Fruit fly (Drosophila melanogaster): ENCODE measurements around the gene CG11449.

Gene CG11449

DNA sequence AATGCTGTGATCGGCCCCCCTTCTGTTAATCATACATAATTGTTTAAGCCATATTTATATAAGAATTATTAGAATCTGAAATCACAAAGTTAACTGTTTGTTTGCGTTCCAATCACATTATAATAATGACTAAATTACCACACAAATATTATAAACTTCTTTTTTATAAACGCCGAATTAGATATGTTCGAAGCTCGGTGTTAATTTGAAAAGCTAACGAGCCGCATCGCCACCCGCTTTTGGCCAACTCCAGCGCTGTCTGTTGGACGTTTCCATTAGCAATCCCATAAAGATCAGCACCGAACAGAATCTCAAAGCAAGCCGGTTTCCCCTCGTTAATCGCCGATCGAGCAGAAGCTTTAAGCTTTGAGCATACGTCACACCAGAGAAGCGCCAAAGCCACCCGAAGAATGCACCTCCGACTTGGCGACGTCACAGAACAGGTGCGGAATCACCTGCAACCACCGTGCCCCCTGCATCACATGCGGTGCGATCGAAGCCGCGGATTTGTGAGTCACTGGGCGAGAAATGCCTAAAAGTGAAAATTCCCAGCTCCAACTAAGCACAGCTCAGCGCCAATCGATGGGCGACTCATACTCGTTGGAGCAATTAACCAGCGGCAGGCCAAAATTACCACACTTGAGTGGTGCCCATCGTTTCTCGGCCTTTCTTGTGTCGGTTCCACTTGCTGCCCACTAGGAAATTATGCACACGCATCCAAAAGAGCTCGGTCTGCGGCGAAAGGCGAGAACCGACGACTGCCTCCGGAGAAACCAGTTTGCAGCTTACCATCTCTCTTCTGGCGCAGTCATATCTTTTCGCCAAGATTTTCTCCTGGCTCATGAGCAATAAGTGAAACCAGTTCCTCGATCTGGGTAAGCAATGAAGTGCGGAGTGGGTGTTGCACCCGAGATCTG lies 11.6 kb downstream of the CG11449 start, which contains the start of gene CG11438:
TSS of gene CG11438 (plus strand) at position 134 of the 917 bp plus-strand sequence.
- no peak for TF ChIP-seq noc (tag; optimal IDR thresholded peaks at IDR 0.05)

DNA sequence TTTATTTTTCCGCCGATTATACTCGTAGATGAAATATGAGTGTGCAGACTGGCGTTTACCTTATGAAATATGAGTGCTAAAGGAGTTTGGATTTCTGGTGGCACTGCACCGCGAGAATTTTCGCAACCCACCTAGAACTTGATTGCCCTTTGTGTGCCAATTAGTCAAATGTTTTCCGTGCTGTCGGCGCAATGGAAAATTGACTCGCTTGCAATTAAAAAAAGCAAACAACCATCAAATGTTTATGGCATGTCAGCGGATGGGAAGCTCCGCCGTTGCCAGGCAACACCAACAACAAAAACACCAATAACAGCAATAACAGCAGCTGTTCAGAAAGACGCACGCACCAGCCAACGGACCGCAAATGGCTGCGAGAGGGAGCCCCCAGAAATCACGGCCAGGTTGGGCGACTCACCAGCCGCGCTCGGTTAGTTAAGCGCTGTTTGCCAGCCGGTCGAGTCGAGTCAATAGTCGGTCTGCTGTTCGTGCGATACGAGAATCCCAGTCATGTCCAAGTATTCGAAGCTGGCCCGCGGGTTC lies 12.3 kb downstream of the CG11449 start:
- no peak for TF ChIP-seq noc (tag; optimal IDR thresholded peaks at IDR 0.05)

DNA sequence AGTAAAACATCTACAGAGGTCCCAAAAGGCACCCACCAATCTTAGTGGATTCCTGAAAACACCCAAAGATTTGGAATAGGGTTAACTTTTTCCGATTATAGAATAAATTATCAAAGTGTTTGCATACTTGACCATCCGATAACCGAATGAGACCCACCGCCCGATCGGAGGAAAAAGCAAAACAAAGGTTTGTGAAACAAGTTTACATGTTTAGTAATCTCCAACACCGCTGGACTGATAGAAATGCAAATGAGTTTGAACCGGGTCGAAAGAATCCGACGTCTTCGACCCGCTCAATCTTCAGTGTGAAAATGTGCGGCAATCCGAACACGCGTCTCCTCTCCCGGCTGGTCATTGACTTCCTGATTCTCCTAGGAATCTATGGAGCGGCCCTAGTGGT lies 14.4 kb downstream of the CG11449 start, which contains the start of gene CG11437:
TSS of gene CG11437 (plus strand) at position 301 of the 400 bp plus-strand sequence.
- TF ChIP-seq noc (tag; optimal IDR thresholded peaks at IDR 0.05) = no peak

DNA sequence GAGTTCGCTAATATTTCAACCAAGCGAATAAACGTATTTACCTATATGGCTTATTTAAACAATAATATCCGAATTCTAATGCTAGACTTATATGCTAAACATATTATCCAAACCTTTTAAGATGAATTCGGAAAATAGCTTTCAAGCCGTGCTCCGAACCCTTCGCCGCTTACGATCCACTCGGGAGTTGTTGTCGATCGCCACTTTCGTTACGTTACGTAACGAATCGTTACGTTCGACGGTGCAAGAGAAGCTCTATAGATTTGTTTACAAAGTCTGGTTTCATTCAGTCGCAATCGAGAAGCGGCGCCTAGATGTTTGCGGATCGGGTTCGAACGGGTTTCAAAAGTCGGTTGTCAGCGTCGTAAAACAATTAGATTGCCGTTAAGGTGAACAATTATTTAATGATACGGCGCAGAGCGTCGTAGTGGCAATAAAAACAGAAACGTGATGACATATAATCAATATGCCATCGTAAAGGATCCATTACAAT lies 16.2 kb downstream of the CG11449 start, which contains the start of gene CG11426:
TSS of gene CG11426 (plus strand) at position 258 of the 493 bp plus-strand sequence.
- no peak for TF ChIP-seq noc (tag; optimal IDR thresholded peaks at IDR 0.05)

DNA sequence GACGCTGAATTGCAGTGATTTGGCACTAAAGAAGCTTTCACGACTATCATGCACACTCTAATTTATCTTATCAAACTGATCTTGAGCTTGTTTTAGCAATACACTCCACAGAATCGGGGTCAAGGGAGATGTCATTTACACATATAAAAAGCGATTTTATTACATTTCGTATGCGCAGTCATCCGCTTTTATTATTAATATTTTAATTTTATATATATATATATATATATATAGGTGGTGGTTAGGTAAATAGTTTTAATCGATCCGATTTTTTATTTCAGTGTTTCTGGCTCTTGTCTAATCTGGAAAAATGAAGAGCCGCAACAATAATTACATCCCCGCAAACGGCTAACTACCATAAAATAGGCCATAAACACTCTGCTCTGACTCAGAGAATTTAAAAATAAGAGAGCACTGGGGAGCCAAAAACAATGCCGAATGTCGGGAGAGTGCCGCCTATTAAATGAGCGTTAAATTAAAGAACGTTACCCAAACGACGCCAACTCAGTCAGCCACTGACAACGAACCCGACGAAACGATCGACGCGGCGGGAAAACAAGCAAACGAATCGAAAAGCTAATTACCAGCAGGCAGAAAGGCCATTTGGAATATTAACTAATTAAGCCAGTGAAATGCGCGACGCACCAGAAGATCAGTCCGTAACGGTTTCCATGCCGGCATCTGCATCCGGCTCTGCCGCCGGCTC lies 17.6 kb downstream of the CG11449 start:
- TF ChIP-seq noc (tag; optimal IDR thresholded peaks at IDR 0.05) = peak; percentile 85

DNA sequence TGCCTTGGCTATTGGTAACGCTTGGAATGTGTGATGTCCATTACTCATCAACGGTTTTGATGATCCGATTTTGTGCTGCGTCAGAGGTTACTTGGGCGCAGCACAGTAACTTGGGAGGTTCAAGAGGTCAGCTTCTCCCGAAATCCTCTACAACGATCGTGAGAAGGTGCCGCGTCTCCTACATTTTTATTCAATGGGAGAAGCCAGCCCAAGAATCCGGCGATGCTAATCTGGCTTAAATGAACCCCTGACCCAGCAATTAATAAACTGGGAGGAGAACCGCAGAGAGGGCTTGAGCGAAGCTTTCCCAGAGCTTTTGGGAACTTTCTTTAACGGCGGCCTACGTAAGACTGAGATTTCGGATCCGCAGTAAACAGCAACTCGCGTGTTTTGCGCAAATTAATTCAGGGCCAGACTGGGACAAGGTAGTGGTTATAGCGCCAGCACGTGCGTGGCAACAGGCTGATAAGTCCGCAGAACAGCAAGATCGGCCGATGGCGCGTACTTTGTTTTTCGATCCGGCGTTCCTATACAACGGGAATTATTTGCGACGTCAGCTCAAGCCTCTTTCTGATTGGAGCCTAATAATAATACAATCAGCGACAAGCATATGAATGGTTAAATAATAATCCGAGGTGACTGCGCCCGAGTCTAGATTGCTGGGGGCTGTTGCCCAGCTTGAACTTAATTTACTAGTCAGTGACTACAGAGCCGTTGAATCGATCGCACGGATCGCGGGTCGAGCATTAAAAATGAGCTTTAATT lies 20.1 kb downstream of the CG11449 start, which contains the start of gene CG11425:
TSS of gene CG11425 (plus strand) at position 715 of the 765 bp plus-strand sequence.
- TF ChIP-seq noc (tag; optimal IDR thresholded peaks at IDR 0.05) = no peak

DNA sequence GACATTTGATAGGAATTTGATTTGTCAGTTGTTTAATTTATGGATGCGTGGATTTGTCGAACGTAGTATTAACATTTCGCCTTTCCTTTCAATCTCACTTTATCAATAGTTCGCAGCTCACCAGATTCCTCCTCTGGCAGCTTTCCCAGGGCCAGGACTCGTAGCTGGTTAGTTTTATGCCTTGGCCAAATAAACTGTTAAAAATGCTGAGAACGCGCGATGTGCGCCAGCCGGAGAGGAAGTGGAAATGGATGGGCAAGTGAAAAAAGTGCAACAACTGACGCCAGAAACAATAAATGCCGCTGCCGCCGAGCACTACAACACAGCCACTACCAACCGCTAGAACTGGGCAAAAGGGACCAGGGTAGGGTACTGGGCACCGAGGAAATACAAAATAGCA lies 29.3 kb downstream of the CG11449 start:
- TF ChIP-seq noc (tag; optimal IDR thresholded peaks at IDR 0.05) = no peak

DNA sequence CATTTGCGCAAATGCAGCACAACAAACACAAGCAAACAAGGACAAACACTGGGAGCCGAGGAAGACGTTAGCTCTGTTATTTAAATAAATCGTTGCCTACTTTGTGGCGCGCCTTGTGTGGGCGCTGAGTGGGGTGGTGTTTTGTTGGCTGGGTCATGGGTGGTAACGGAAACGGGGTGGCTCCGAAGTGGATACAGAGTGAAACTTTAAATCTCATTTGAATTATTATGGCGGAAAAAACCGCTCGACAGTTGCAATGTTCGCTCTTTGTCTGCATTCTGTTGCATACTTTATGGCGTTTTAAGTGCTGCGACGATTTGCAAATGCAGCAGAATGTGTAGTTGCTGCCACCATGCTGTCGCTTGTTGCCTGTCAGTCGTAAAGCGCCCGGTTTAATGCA lies 43.4 kb downstream of the CG11449 start:
- TF ChIP-seq noc (tag; optimal IDR thresholded peaks at IDR 0.05) = no peak

DNA sequence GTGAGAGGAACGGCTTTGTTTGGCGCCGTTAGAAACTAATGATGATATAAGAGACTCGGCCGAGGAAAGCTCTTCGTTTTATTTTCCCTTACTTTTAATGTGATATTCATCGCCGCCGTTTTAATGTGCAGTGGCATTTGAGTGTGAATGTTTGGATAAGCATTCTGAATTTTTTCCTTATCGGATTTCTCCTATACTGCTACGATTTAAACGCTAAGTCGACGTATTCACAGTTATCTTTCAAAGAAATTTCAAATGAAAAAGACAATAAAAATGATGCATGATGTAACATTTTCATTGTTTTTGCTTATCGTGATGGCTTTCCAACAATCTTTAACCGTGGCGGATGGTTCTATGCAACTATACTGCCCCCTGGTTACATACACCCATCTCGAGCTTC lies 47.1 kb downstream of the CG11449 start, which contains the start of gene CG43312:
TSS of gene CG43312 (plus strand) at position 301 of the 400 bp plus-strand sequence.
- no peak for TF ChIP-seq noc (tag; optimal IDR thresholded peaks at IDR 0.05)

DNA sequence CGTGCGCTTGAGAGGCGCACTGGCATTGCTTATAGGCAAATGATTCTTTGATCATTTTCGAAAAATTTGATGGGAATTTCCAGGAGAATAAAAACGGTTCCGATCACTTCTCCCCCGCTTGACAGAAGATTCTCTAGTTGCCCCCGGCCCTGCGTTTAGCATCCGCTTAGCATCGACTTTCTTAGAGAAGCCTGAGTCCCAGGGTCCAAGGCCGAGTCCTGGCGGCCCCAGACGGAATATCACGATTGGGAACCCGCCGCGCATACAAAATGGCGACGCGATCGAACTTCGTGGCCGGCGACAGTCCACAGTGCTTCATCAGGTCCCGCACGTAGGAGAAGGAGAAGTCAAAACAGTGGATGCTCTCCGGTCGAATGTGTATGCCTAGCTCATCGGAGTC lies 49.6 kb downstream of the CG11449 start, which contains the start of gene CG43331:
TSS of gene CG43331 (minus strand) at position 101 of the 400 bp plus-strand sequence.
- no peak for TF ChIP-seq noc (tag; optimal IDR thresholded peaks at IDR 0.05)

DNA sequence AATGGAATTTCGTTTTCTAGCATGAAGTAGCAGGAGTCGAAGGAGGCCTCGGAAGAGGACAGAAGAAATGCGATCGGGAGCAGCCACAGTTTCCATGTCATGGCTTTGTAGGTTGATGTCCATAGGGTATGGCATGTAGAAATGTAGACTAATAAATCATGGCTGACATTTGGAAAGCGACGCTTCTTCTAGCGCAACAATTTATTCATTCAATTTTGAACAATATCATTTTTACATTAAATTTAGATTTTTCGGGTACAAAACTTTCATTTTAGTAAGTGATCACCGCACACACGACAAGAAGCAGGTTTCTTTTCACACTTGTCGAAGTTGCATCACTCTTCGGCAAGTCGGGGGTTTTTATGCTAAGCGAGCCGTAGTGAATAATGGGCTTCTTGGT lies 50.1 kb downstream of the CG11449 start, which contains the start of gene CG43330:
TSS of gene CG43330 (minus strand) at position 101 of the 400 bp plus-strand sequence.
- no peak for TF ChIP-seq noc (tag; optimal IDR thresholded peaks at IDR 0.05)

DNA sequence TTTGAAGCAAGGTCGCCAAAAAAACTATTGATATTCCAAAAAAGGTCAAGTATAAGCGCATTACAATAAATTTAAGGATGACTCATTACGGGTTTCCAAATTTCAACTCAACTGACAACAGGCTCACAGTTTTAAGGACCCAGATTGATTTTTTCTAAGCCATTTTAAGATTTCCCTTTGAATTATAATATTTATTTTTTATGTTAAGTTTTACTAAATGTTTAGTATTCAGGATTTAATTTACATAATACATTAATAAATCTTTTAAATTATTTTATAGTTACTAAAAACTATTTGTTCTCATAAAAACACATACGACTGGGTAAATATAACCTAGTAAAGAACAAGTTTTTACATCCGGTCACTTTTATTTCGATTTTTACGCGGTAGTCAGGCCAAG lies 50.9 kb downstream of the CG11449 start, which contains the start of gene CG43329:
TSS of gene CG43329 (minus strand) at position 101 of the 400 bp plus-strand sequence.
- TF ChIP-seq noc (tag; optimal IDR thresholded peaks at IDR 0.05) = no peak
